Worm (Caenorhabditis elegans) whole organism, L4/young adult: ENCODE results near the gene ZK262.4.

Experiments
- W03F9.2 ChIP-seq: fragments of 150-350 bp; optimal IDR thresholded peaks from 2 replicates; lab custom pipeline; 2014; ENCODE audit warnings: missing biosample characterization, missing genetic modification characterization
- dao-5 ChIP-seq: sonication (generic microtip); optimal IDR thresholded peaks from 2 replicates; lab custom pipeline; 2016; ENCODE audit warnings: missing genotype, missing genetic modification characterization, moderate library complexity, missing compliant biosample characterization
- him-1 ChIP-seq: sonication (generic microtip); optimal IDR thresholded peaks from 2 replicates; lab custom pipeline; 2016; ENCODE audit warnings: missing genotype, missing genetic modification reagents, missing genetic modification characterization, missing compliant biosample characterization

DNA sequence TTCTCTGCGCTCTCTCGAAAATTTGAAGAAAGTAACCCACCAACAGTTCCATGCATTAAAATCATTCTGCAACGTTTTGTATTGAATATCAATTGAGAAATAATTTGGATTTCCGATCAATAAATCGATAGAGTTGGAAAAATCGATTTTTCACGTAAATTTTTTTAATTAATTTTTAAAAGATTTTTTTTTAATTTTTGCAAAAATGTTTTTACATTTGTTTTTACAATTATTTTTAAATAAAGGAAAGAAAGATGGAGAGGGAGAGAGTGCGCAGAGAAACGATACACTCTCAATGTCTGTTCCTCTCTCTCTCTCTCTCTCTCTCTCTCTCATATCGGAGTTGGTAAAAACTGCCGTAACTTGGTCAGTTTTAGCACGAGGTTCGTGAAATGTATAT, 1.2 kb upstream of the ZK262.4 start, which contains the start of gene ZK262.19:
- TF ChIP-seq W03F9.2 (tag; lab: Kevin White, UChicago): no peak
- no peak for TF ChIP-seq dao-5
- no peak for TF ChIP-seq him-1 (tag; lab: Kevin White, UChicago)
